Fruit fly (Drosophila melanogaster): ENCODE results near the gene Ip259.

Ip259 gene

DNA sequence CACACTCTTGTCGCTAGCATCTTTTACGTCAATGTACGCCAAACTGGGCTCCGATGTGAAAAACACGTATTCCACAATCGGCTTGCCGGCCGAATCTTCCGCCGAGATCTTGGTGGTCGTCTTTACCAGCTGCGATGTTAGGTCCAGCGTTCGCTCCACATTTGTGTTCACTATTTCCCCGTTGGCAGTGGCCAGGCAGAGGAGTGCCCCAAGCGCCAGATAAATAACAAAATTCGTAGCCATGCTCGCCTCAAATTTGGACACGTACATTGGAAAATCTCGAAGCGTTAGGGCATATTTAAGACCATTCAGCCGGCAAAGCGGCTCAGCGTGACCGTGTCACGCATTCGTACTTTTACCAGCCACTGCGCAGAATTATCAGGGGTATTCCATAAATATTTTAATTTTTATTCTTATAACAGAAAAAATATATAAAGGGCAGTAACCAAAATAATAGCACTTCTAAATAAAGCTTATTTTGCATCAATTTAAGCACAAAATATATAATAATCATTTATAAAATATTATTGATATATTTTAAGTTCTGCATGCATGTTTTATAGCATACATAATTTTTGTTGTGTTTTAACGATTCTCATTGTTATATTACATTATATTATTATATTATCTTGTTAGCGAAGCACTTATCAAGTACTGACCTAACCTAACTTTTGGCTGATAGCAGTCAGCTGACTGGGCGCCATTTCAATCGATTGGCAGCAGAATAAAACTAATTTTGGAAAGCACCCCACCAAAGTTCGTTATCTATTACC is 32.5 kb upstream of the Ip259 start, which contains the start of the genes CG33303 and dpr19 (continued):
- no peak for TF ChIP-seq mld (GFP tag; IDR thresholded peaks at IDR 0.05; ENCODE audit: partially characterized antibody)
- no peak for TF ChIP-seq CG30431 (GFP tag; optimal IDR thresholded peaks at IDR 0.05)
- TF ChIP-seq ato (GFP tag; IDR thresholded peaks at IDR 0.05; ENCODE audit: partially characterized antibody), result no peak
- peak; percentile 69 for TF ChIP-seq kah (GFP tag; optimal IDR thresholded peaks at IDR 0.05)
- TF ChIP-seq gsb-n (tag; optimal IDR thresholded peaks at IDR 0.05), result peak; percentile 82
- peak in 1 of 2 experiments; percentile 83 for TF ChIP-seq bsh (GFP tag; optimal IDR thresholded peaks at IDR 0.05)
- TF ChIP-seq CG4730 (GFP tag; IDR thresholded peaks at IDR 0.05), result peak; percentile 36; the same call in 1 of the 2 replicates
- TF ChIP-seq Ets65A (GFP tag), result no peak
- TF ChIP-seq sug (tag; optimal IDR thresholded peaks at IDR 0.05), result peak; percentile 79
- peak; percentile 41; the same call in 1 of the 2 replicates for TF ChIP-seq CG31224 (GFP tag; IDR thresholded peaks at IDR 0.05)
- TF ChIP-seq bowl (GFP tag; IDR thresholded peaks at IDR 0.05), result no peak
- TF ChIP-seq shn (GFP tag; optimal IDR thresholded peaks at IDR 0.05), result no peak
- TF ChIP-seq Fer3 (tag; optimal IDR thresholded peaks at IDR 0.05), result peak; percentile 71
- peak; percentile 30 for TF ChIP-seq Dp (GFP tag; optimal IDR thresholded peaks at IDR 0.05)
- peak; percentile 19 for TF ChIP-seq BEAF-32 (GFP tag; optimal IDR thresholded peaks at IDR 0.05)
- TF ChIP-seq CG17385 (GFP tag; optimal IDR thresholded peaks at IDR 0.05), result peak; percentile 74
- peak; percentile 46 for TF ChIP-seq CG10431 (GFP tag; optimal IDR thresholded peaks at IDR 0.05)
- no peak for TF ChIP-seq cas (GFP tag; IDR thresholded peaks at IDR 0.05)
- TF ChIP-seq Hr51 (GFP tag; optimal IDR thresholded peaks at IDR 0.05), result peak in 1 of 2 experiments; percentile 87
- peak; percentile 90 for TF ChIP-seq CG2678 (tag; optimal IDR thresholded peaks at IDR 0.05)
- peak; percentile 64 for TF ChIP-seq Oli (tag; optimal IDR thresholded peaks at IDR 0.05)
- no peak for TF ChIP-seq br (optimal IDR thresholded peaks at IDR 0.05)
- TF ChIP-seq Meics (GFP tag; optimal IDR thresholded peaks at IDR 0.05), result peak; percentile 80
- TF ChIP-seq repo (GFP tag; optimal IDR thresholded peaks at IDR 0.05), result no peak
- TF ChIP-seq H15 (GFP tag; IDR thresholded peaks at IDR 0.05), result no peak
- TF ChIP-seq gro (GFP tag; optimal IDR thresholded peaks at IDR 0.05), result peak; percentile 50
- no peak for TF ChIP-seq D (optimal IDR thresholded peaks at IDR 0.05)
- peak; percentile 49 for TF ChIP-seq D (GFP tag; optimal IDR thresholded peaks at IDR 0.05)
- peak; percentile 83 for TF ChIP-seq CG7839 (tag; optimal IDR thresholded peaks at IDR 0.05)
- peak; percentile 79 for TF ChIP-seq CG15696 (tag; optimal IDR thresholded peaks at IDR 0.05)
- TF ChIP-seq ewg (GFP tag; optimal IDR thresholded peaks at IDR 0.05), result peak; percentile 31
- no peak for TF ChIP-seq CG10959 (GFP tag; IDR thresholded peaks at IDR 0.05)
- TF ChIP-seq CG7786 (GFP tag; optimal IDR thresholded peaks at IDR 0.05), result no peak
- no peak for TF ChIP-seq da (GFP tag; optimal IDR thresholded peaks at IDR 0.05)
- no peak for TF ChIP-seq grn (GFP tag; optimal IDR thresholded peaks at IDR 0.05)
- TF ChIP-seq CG18262 (tag; optimal IDR thresholded peaks at IDR 0.05), result peak; percentile 89
- TF ChIP-seq Awh (GFP tag; IDR thresholded peaks at IDR 0.05), result peak; percentile 73
- TF ChIP-seq esg (GFP tag; conservative IDR thresholded peaks at IDR 0.05), result peak; percentile 58
- peak; percentile 71 for TF ChIP-seq ATbp (GFP tag; optimal IDR thresholded peaks at IDR 0.05)
- no peak for TF ChIP-seq fu2 (GFP tag; optimal IDR thresholded peaks at IDR 0.05)
- peak; percentile 72 for TF ChIP-seq run (tag; optimal IDR thresholded peaks at IDR 0.05)
- peak; percentile 38 for TF ChIP-seq CG6254 (GFP tag; optimal IDR thresholded peaks at IDR 0.05)
- TF ChIP-seq nom (GFP tag; optimal IDR thresholded peaks at IDR 0.05), result peak; percentile 32
- peak; percentile 76 for TF ChIP-seq nerfin-1 (tag; optimal IDR thresholded peaks at IDR 0.05)
- TF ChIP-seq cato (GFP tag; optimal IDR thresholded peaks at IDR 0.05; ENCODE audit: borderline replicate concordance), result no peak
- peak; percentile 15 for TF ChIP-seq CTCF (GFP tag; optimal IDR thresholded peaks at IDR 0.05)
- TF ChIP-seq CG7271 (tag; optimal IDR thresholded peaks at IDR 0.05), result peak; percentile 73
- TF ChIP-seq CG30020 (tag; optimal IDR thresholded peaks at IDR 0.05), result peak; percentile 91
- peak; percentile 71 for TF ChIP-seq twi (tag; optimal IDR thresholded peaks at IDR 0.05)
